Worm (Caenorhabditis elegans) whole organism, young adult: Measurements from ENCODE around the gene C03F11.2.

Source experiments
- B0019.2 ChIP-seq: fragments of 200-800 bp; sonication (Bioruptor generic); conservative IDR thresholded peaks from 2 replicates; pipeline ENCODE4 v1.3.6; 2022; ENCODE audit warnings: missing genetic modification reagents, missing genetic modification characterization, missing compliant biosample characterization
- B0336.3 ChIP-seq: fragments of 200-800 bp; sonication (Bioruptor generic); IDR thresholded peaks from 2 replicates; pipeline ENCODE4 v1.3.6; 2022; ENCODE audit warnings: missing genetic modification characterization, missing compliant biosample characterization
- C06A6.2 ChIP-seq: fragments of 200-800 bp; sonication (Bioruptor generic); conservative IDR thresholded peaks from 2 replicates; pipeline ENCODE4 v1.3.6; 2022; ENCODE audit warnings: missing genetic modification characterization, missing compliant biosample characterization
- C17E4.6 ChIP-seq: fragments of 200-800 bp; sonication (Bioruptor generic); IDR thresholded peaks from 2 replicates; pipeline ENCODE4 v1.3.6; 2022; ENCODE audit warnings: missing genetic modification reagents, missing genetic modification characterization, missing compliant biosample characterization
- F22D6.2 ChIP-seq: sonication (generic microtip); optimal IDR thresholded peaks from 2 replicates; lab custom pipeline; 2016; ENCODE audit warnings: mild to moderate bottlenecking, missing genetic modification characterization, missing compliant biosample characterization
- F37B4.10 ChIP-seq: fragments of 200-800 bp; sonication (Bioruptor generic); IDR thresholded peaks from 2 replicates; pipeline ENCODE4 v1.3.6; 2022; ENCODE audit warnings: missing genetic modification characterization, missing compliant biosample characterization
- F57A8.1 ChIP-seq: fragments of 200-800 bp; sonication (Bioruptor generic); optimal IDR thresholded peaks from 2 replicates; lab custom pipeline; 2018; ENCODE audit warnings: mild to moderate bottlenecking, missing genetic modification characterization, moderate library complexity, missing compliant biosample characterization
- K12H6.12 ChIP-seq: fragments of 200-800 bp; sonication (Bioruptor generic); optimal IDR thresholded peaks from 2 replicates; lab custom pipeline; 2018; ENCODE audit warnings: mild to moderate bottlenecking, missing genetic modification characterization, missing compliant biosample characterization
- T07F8.4 ChIP-seq: sonication (generic microtip); optimal IDR thresholded peaks from 2 replicates; lab custom pipeline; 2016; ENCODE audit warnings: mild to moderate bottlenecking, missing genetic modification characterization, moderate library complexity, missing compliant biosample characterization
- Y56A3A.18 ChIP-seq: fragments of 200-800 bp; sonication (Bioruptor generic); IDR thresholded peaks from 2 replicates; pipeline ENCODE4 v1.3.6; 2022; ENCODE audit warnings: missing genetic modification reagents, missing genetic modification characterization, missing compliant biosample characterization
- Y67H2A.10 ChIP-seq: fragments of 200-800 bp; sonication (Bioruptor generic); conservative IDR thresholded peaks from 2 replicates; pipeline ENCODE4 v1.3.6; 2022; ENCODE audit warnings: missing genetic modification reagents, missing genetic modification characterization, missing compliant biosample characterization
- ZK185.1 ChIP-seq: sonication (generic microtip); optimal IDR thresholded peaks from 2 replicates; lab custom pipeline; 2016; ENCODE audit warnings: mild to moderate bottlenecking, missing genetic modification characterization, missing compliant biosample characterization; ENCODE audit not compliant: poor library complexity, severe bottlenecking
- akir-1 ChIP-seq: fragments of 200-800 bp; sonication (Bioruptor generic); optimal IDR thresholded peaks from 2 replicates; lab custom pipeline; 2018; ENCODE audit warnings: mild to moderate bottlenecking, missing genetic modification characterization, moderate library complexity, missing compliant biosample characterization
- aptf-2 ChIP-seq: fragments of 200-800 bp; sonication (Bioruptor generic); conservative IDR thresholded peaks from 2 replicates; pipeline ENCODE4 v1.3.6; 2022; ENCODE audit warnings: missing genetic modification reagents, missing genetic modification characterization, missing compliant biosample characterization
- aptf-3 ChIP-seq: fragments of 200-800 bp; sonication (Bioruptor generic); IDR thresholded peaks from 2 replicates; pipeline ENCODE4 v1.3.6; 2022; ENCODE audit warnings: missing genetic modification characterization, missing compliant biosample characterization
- attf-5 ChIP-seq: fragments of 200-800 bp; sonication (Bioruptor generic); optimal IDR thresholded peaks from 2 replicates; lab custom pipeline; 2018; ENCODE audit warnings: mild to moderate bottlenecking, missing genetic modification characterization, missing compliant biosample characterization
- attf-6 ChIP-seq: fragments of 200-800 bp; sonication (Bioruptor generic); IDR thresholded peaks from 2 replicates; pipeline ENCODE4 v1.3.6; 2022; ENCODE audit warnings: missing genetic modification reagents, missing genetic modification characterization, missing compliant biosample characterization
- bed-1 ChIP-seq: fragments of 200-800 bp; sonication (Bioruptor generic); IDR thresholded peaks from 2 replicates; pipeline ENCODE4 v1.3.6; 2022; ENCODE audit warnings: missing genetic modification reagents, missing genetic modification characterization, missing compliant biosample characterization
- cebp-1 ChIP-seq, 2 experiments: fragments of 200-800 bp in 1 of 2; sonication (Bioruptor generic) in 1 of 2; sonication (generic microtip) in 1 of 2; IDR thresholded peaks in 1 of 2; optimal IDR thresholded peaks in 1 of 2; 2 replicates each; pipeline versions ENCODE4 v1.3.6 to Lab custom; 2017 to 2022; ENCODE audit warnings: missing compliant biosample characterization in 2 of 2, missing genetic modification characterization in 2 of 2, mild to moderate bottlenecking in 1 of 2, missing genetic modification reagents in 1 of 2, moderate library complexity in 1 of 2
- ceh-100 ChIP-seq: fragments of 200-800 bp; sonication (Bioruptor generic); IDR thresholded peaks from 2 replicates; pipeline ENCODE4 v1.3.6; 2022; ENCODE audit warnings: missing genetic modification reagents, missing genetic modification characterization, missing compliant biosample characterization
- ceh-27 ChIP-seq: fragments of 200-800 bp; sonication (Bioruptor generic); optimal IDR thresholded peaks from 2 replicates; lab custom pipeline; 2018; ENCODE audit warnings: mild to moderate bottlenecking, missing genetic modification characterization, moderate library complexity, missing compliant biosample characterization
- ceh-40 ChIP-seq: fragments of 200-800 bp; sonication (Bioruptor generic); IDR thresholded peaks from 2 replicates; pipeline ENCODE4 v1.3.6; 2022; ENCODE audit warnings: missing genetic modification characterization, missing compliant biosample characterization
- ceh-79 ChIP-seq: sonication (generic microtip); optimal IDR thresholded peaks from 2 replicates; lab custom pipeline; 2017; ENCODE audit warnings: mild to moderate bottlenecking, missing genetic modification characterization, missing compliant biosample characterization
- chd-7 ChIP-seq: sonication (generic microtip); optimal IDR thresholded peaks from 2 replicates; lab custom pipeline; 2016; ENCODE audit warnings: mild to moderate bottlenecking, missing genetic modification characterization, moderate library complexity, missing compliant biosample characterization
- egl-44 ChIP-seq: fragments of 200-800 bp; sonication (Bioruptor generic); IDR thresholded peaks from 2 replicates; pipeline ENCODE4 v1.3.6; 2022; ENCODE audit warnings: missing genetic modification reagents, missing genetic modification characterization, missing compliant biosample characterization
- ekl-4 ChIP-seq: fragments of 200-800 bp; sonication (Bioruptor generic); IDR thresholded peaks from 2 replicates; pipeline ENCODE4 v1.3.6; 2022; ENCODE audit warnings: missing genetic modification reagents, missing genetic modification characterization, missing compliant biosample characterization
- hlh-12 ChIP-seq: sonication (generic microtip); optimal IDR thresholded peaks from 2 replicates; lab custom pipeline; 2016; ENCODE audit warnings: missing genetic modification characterization, missing compliant biosample characterization
- hrde-1 ChIP-seq: sonication (generic microtip); optimal IDR thresholded peaks from 2 replicates; lab custom pipeline; 2016; ENCODE audit warnings: missing genetic modification characterization, mild to moderate bottlenecking, missing compliant biosample characterization, moderate library complexity, missing genotype, missing genetic modification reagents, borderline replicate concordance
- hsf-1 ChIP-seq: fragments of 200-800 bp; sonication (Bioruptor generic); IDR thresholded peaks from 2 replicates; pipeline ENCODE4 v1.3.6; 2022; ENCODE audit warnings: missing genetic modification reagents, missing genetic modification characterization, missing compliant biosample characterization
- lin-26 ChIP-seq: fragments of 200-800 bp; sonication (Bioruptor generic); IDR thresholded peaks from 2 replicates; pipeline ENCODE4 v1.3.6; 2022; ENCODE audit warnings: missing genetic modification reagents, missing genetic modification characterization, missing compliant biosample characterization
- lin-35 ChIP-seq, 3 experiments: fragments of 150-350 bp in 2 of 3; sonication (generic microtip) in 1 of 3; optimal IDR thresholded peaks; 2 replicates each; lab custom pipeline; 2014 to 2018; ENCODE audit warnings: missing biosample characterization in 3 of 3, missing genetic modification characterization in 3 of 3, missing genetic modification reagents in 3 of 3
- lin-40 ChIP-seq: sonication (generic microtip); optimal IDR thresholded peaks from 2 replicates; lab custom pipeline; 2016; ENCODE audit warnings: missing genetic modification characterization, mild to moderate bottlenecking, missing compliant biosample characterization, missing genotype, missing genetic modification reagents
- madf-10 ChIP-seq: sonication (generic microtip); optimal IDR thresholded peaks from 2 replicates; lab custom pipeline; 2016; ENCODE audit warnings: mild to moderate bottlenecking, missing genetic modification characterization, missing compliant biosample characterization
- madf-3 ChIP-seq: fragments of 200-800 bp; sonication (Bioruptor generic); IDR thresholded peaks from 2 replicates; pipeline ENCODE4 v1.3.6; 2022; ENCODE audit warnings: missing genetic modification reagents, missing genetic modification characterization, missing compliant biosample characterization
- nhr-120 ChIP-seq: fragments of 200-800 bp; sonication (Bioruptor generic); IDR thresholded peaks from 2 replicates; pipeline ENCODE4 v1.3.6; 2022; ENCODE audit warnings: missing genetic modification characterization, missing compliant biosample characterization
- nhr-80 ChIP-seq: sonication (generic microtip); optimal IDR thresholded peaks from 2 replicates; lab custom pipeline; 2016; ENCODE audit warnings: missing genetic modification characterization, missing compliant biosample characterization
- pha-4 ChIP-seq: fragments of 150-350 bp; sonication (generic microtip); optimal IDR thresholded peaks from 2 replicates; lab custom pipeline; 2014; ENCODE audit warnings: missing biosample characterization, missing genetic modification reagents, missing genetic modification characterization
- rec-8 ChIP-seq, 2 experiments: sonication (generic microtip); optimal IDR thresholded peaks; 2 replicates each; lab custom pipeline; 2016; ENCODE audit warnings: mild to moderate bottlenecking in 2 of 2, missing genetic modification characterization in 2 of 2, missing genetic modification reagents in 2 of 2, missing genotype in 2 of 2, missing biosample characterization in 1 of 2, missing compliant biosample characterization in 1 of 2, moderate library complexity in 1 of 2
- rpc-1 ChIP-seq, 2 experiments: fragments of 150-350 bp in 1 of 2; sonication (generic microtip) in 1 of 2; optimal IDR thresholded peaks; 2 replicates each; lab custom pipeline; 2014 to 2018; ENCODE audit warnings: missing biosample characterization in 1 of 2, missing genetic modification characterization in 1 of 2, missing genetic modification reagents in 1 of 2, missing genotype in 1 of 2
- sdz-38 ChIP-seq: sonication (generic microtip); optimal IDR thresholded peaks from 2 replicates; lab custom pipeline; 2016; ENCODE audit warnings: missing genotype, missing genetic modification characterization, missing compliant biosample characterization
- snpc-1.3 ChIP-seq: sonication (generic microtip); optimal IDR thresholded peaks from 2 replicates; lab custom pipeline; 2017; ENCODE audit warnings: missing genetic modification characterization, mild to moderate bottlenecking, missing compliant biosample characterization, antibody characterized with exemption, moderate library complexity, missing genotype, missing genetic modification reagents; ENCODE audit not compliant: insufficient read depth
- snpc-4 ChIP-seq, 5 experiments: fragments of 150-350 bp in 1 of 5; sonication (generic microtip) in 4 of 5; optimal IDR thresholded peaks; 2 replicates each; lab custom pipeline; 2014 to 2018; ENCODE audit warnings: missing genetic modification characterization in 5 of 5, missing biosample characterization in 3 of 5, antibody characterized with exemption in 2 of 5, mild to moderate bottlenecking in 2 of 5, missing compliant biosample characterization in 2 of 5, missing genotype in 2 of 5, moderate library complexity in 2 of 5, missing genetic modification reagents in 1 of 5
- ztf-28 ChIP-seq: fragments of 200-800 bp; sonication (Bioruptor generic); IDR thresholded peaks from 2 replicates; pipeline ENCODE4 v1.3.6; 2022; ENCODE audit warnings: missing genetic modification reagents, missing genetic modification characterization, missing compliant biosample characterization
- ztf-3 ChIP-seq: fragments of 200-800 bp; sonication (Bioruptor generic); optimal IDR thresholded peaks from 2 replicates; lab custom pipeline; 2018; ENCODE audit warnings: mild to moderate bottlenecking, missing genetic modification characterization, missing compliant biosample characterization

Gene C03F11.2

DNA sequence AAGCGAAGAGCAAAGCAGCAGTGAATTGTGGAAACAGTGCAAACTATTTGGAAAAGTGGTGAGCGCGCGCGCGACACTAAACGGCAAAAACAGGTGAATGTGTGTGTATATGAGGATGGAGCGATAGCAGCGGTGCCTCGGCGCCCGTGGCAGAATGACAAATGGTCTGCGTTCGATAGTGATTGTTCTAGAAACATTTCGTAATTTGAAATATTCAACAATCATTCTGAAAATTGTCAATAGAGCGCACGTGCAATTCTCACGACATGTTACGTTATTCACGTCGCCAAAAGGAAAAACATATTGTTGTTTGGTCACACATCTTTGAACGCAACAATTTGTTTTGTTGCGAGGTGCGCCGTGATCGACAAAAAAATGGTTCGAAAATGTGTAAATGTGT lies 41.9 kb downstream of the C03F11.2 start:
- TF ChIP-seq cebp-1 (GFP tag; IDR thresholded peaks at IDR 0.05; lab: Robert Waterston, UW) (peak; percentile 71), cebp-1 (tag; optimal IDR thresholded peaks at IDR 0.05; lab: Kevin White, UChicago) (peak; percentile 89), B0019.2 (no peak), lin-40 (tag; lab: Kevin White, UChicago) (peak; percentile 14), snpc-4 (GFP tag; optimal IDR thresholded peaks at IDR 0.05; lab: Kevin White, UChicago) (no peak), snpc-4 (tag; optimal IDR thresholded peaks at IDR 0.05; lab: Kevin White, UChicago) (peak in 1 of 4 experiments; percentile 38), ceh-40 (no peak), madf-10 (tag; lab: Kevin White, UChicago) (no peak), aptf-2 (GFP tag; lab: Robert Waterston, UW) (no peak), nhr-80 (tag; lab: Kevin White, UChicago) (peak; percentile 61), attf-5 (GFP tag; lab: Kevin White, UChicago) (peak; percentile 15), attf-6 (no peak), rpc-1 (optimal IDR thresholded peaks at IDR 0.05; lab: Kevin White, UChicago) (no peak), rpc-1 (tag; optimal IDR thresholded peaks at IDR 0.05; lab: Kevin White, UChicago) (no peak), lin-26 (GFP tag; lab: Robert Waterston, UW) (no peak), F22D6.2 (no peak), lin-35 (GFP tag; optimal IDR thresholded peaks at IDR 0.05; lab: Kevin White, UChicago) (no peak), madf-3 (GFP tag; lab: Robert Waterston, UW) (no peak), hsf-1 (GFP tag; lab: Robert Waterston, UW) (no peak), ztf-28 (GFP tag; lab: Robert Waterston, UW) (no peak), B0336.3 (GFP tag; lab: Robert Waterston, UW) (peak; percentile 60)

DNA sequence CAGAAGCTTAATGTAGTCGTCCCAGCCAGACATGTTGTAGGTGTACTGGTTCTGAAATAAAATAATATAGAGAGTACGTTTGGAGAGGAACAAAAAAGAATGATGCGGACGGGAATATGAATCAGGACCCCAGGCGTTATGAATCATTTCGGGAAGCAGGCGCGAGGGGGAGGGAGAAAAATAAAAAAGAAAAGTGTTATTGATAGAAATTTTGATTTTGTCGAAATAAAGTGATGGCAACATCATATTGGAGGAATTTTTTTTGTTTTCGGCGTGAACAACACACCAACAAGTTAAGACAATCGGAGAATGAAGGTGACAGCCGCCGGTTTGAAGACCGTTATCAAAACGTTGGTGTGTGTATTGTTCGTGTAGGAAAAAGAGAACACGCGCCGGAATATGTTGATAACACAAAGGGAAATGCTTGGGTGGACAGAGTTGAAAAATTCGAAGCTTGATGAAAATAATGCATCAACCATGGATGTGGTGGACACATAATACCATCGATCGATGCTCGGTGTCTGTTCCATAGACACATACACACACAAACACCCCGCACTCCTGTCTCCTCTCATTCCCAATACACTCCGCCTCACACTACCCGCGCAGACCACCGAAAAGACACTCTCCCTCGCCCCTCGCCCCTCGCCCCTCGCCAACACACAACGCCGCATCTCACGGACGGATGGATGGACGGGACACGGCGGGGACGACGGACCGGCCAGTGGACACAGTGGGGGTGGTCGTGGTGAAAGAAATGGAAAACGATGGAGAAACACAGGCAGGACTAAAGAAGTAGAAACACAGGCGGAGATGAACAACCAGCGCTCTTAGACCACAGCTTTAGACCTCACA lies 43.0 kb downstream of the C03F11.2 start, which contains the start of gene pfn-2:
TSS of gene pfn-2 (minus strand) at position 51 of the 855 bp plus-strand sequence.
- TF ChIP-seq hlh-12 (tag; lab: Kevin White, UChicago) (no peak), F57A8.1 (GFP tag; lab: Kevin White, UChicago) (no peak), C06A6.2 (no peak), bed-1 (no peak), snpc-1.3 (tag; lab: Kevin White, UChicago) (no peak), pha-4 (tag; lab: Kevin White, UChicago) (no peak), Y67H2A.10 (GFP tag; lab: Robert Waterston, UW) (no peak), Y56A3A.18 (no peak), nhr-120 (GFP tag; lab: Robert Waterston, UW) (no peak), T07F8.4 (tag; lab: Kevin White, UChicago) (no peak), rec-8 (tag; optimal IDR thresholded peaks at IDR 0.05; lab: Kevin White, UChicago) (no peak), chd-7 (tag; lab: Kevin White, UChicago) (peak; percentile 40), F37B4.10 (GFP tag; lab: Robert Waterston, UW) (0 out of 2 replicates have a peak, but pooled peaks have one; percentile 77), aptf-3 (GFP tag; lab: Robert Waterston, UW) (no peak), C17E4.6 (GFP tag; lab: Robert Waterston, UW) (no peak), ceh-100 (GFP tag; lab: Robert Waterston, UW) (no peak), ZK185.1 (tag; lab: Kevin White, UChicago) (no peak), akir-1 (GFP tag; lab: Kevin White, UChicago) (no peak), ceh-79 (no peak), egl-44 (no peak; the same call in 1 of the 2 replicates), ekl-4 (GFP tag; lab: Robert Waterston, UW) (0 out of 2 replicates have a peak, but pooled peaks have one; percentile 35), ceh-27 (GFP tag; lab: Kevin White, UChicago) (peak; percentile 37), K12H6.12 (tag; lab: Kevin White, UChicago) (peak; percentile 13), sdz-38 (tag; lab: Kevin White, UChicago) (no peak), ztf-3 (GFP tag; lab: Kevin White, UChicago) (no peak), hrde-1 (tag; lab: Kevin White, UChicago) (no peak), aptf-2 (GFP tag; lab: Robert Waterston, UW) (no peak)
